Worm (Caenorhabditis elegans) whole organism, L3 larva: ENCODE measurements around the gene cest-2.3.

Experiments
- ama-1 ChIP-seq: fragments of 150-350 bp; optimal IDR thresholded peaks from 2 replicates; lab custom pipeline; 2018
- ceh-28 ChIP-seq: fragments of 150-350 bp; optimal IDR thresholded peaks from 2 replicates; lab custom pipeline; 2014; ENCODE audit warnings: missing biosample characterization, missing genetic modification reagents, missing genetic modification characterization
- nhr-237 ChIP-seq: fragments of 150-350 bp; optimal IDR thresholded peaks from 2 replicates; lab custom pipeline; 2014; ENCODE audit warnings: missing biosample characterization, missing genetic modification characterization

DNA sequence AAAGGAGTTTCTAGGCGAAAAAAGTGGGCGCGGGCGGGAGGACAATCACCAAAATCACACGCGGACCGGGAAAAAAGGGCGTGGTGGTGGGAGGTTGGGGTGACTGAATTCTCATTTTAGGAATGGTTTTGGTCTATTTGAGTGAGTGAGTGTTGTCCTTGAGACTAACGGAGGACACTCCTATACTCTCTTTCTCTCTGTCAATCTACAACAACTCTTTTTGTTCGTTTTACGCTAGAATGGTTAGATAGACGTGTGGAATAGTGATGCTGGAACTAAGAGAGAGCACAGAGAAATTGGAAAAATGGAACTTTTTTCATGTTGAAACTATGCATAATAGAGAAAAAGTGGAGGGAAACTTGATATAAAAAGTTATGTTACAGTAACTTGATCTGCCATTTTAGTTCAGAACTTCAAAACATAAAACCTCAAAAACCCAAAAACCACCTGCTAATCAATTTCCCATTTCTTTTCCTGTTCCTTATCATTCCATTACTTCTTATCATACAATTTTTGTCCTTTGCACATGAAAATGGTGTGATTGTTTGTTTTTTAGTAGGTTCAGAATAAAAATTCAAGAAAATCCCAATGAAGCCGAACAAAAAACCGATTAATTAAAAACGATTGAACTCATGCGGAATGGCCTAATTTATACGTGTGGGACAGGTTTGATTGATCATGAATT, 47.9 kb downstream of the cest-2.3 start:
- TF ChIP-seq ama-1 (lab: Kevin White, UChicago) (no peak), ceh-28 (tag; lab: Kevin White, UChicago) (no peak), nhr-237 (tag; lab: Kevin White, UChicago) (no peak)
